Worm (Caenorhabditis elegans): ENCODE data around the gene Y79H2A.12.

Y79H2A.12 gene

ce11 chrIII:11995783-11996182 is 32.9 kb downstream of the Y79H2A.12 start:
- TF ChIP-seq lin-35 (GFP tag; optimal IDR thresholded peaks at IDR 0.05) = no peak
- TF ChIP-seq nhr-84 (tag; optimal IDR thresholded peaks at IDR 0.05) = no peak
- no peak for TF ChIP-seq rnt-1 (tag; optimal IDR thresholded peaks at IDR 0.05)
- TF ChIP-seq nhr-12 (tag; optimal IDR thresholded peaks at IDR 0.05) = no peak
- TF ChIP-seq ama-1 (optimal IDR thresholded peaks at IDR 0.05) = no peak
- no peak for TF ChIP-seq nhr-11 (tag; optimal IDR thresholded peaks at IDR 0.05)
- TF ChIP-seq lir-3 (tag; optimal IDR thresholded peaks at IDR 0.05; ENCODE audit: poor library complexity) = no peak
- no peak for TF ChIP-seq sptf-1 (tag; optimal IDR thresholded peaks at IDR 0.05)
- TF ChIP-seq tlp-1 (tag; optimal IDR thresholded peaks at IDR 0.05) = no peak
- TF ChIP-seq elt-3 (tag; optimal IDR thresholded peaks at IDR 0.05) = no peak
- no peak for TF ChIP-seq pqm-1 (tag; optimal IDR thresholded peaks at IDR 0.05)
- no peak for TF ChIP-seq dpl-1 (GFP tag; optimal IDR thresholded peaks at IDR 0.05)
- no peak for TF ChIP-seq sox-4 (tag; optimal IDR thresholded peaks at IDR 0.05)
- no peak for TF ChIP-seq alr-1 (tag; optimal IDR thresholded peaks at IDR 0.05; ENCODE audit: borderline replicate concordance)
- no peak for TF ChIP-seq mdl-1 (tag; optimal IDR thresholded peaks at IDR 0.05)
- no peak for TF ChIP-seq xbp-1 (tag; optimal IDR thresholded peaks at IDR 0.05)
- no peak for TF ChIP-seq irx-1 (tag; optimal IDR thresholded peaks at IDR 0.05)
- TF ChIP-seq jun-1 (tag; optimal IDR thresholded peaks at IDR 0.05) = no peak

ce11 chrIII:11991654-11992292 is 36.9 kb downstream of the Y79H2A.12 start:
- TF ChIP-seq F16B12.6 (tag; optimal IDR thresholded peaks at IDR 0.05) = no peak
- TF ChIP-seq ets-5 (GFP tag; IDR thresholded peaks at IDR 0.05) = no peak
- no peak for TF ChIP-seq rnt-1 (tag; optimal IDR thresholded peaks at IDR 0.05)
- TF ChIP-seq ztf-4 (tag; optimal IDR thresholded peaks at IDR 0.05) = no peak
- no peak for TF ChIP-seq blmp-1 (tag; optimal IDR thresholded peaks at IDR 0.05)
- TF ChIP-seq irx-1 (tag; optimal IDR thresholded peaks at IDR 0.05) = no peak
- TF ChIP-seq ceh-88 (GFP tag; IDR thresholded peaks at IDR 0.05) = no peak
- no peak for TF ChIP-seq swsn-7 (tag; optimal IDR thresholded peaks at IDR 0.05)
- TF ChIP-seq unc-130 (tag; optimal IDR thresholded peaks at IDR 0.05) = no peak
- no peak for TF ChIP-seq nhr-237 (tag; optimal IDR thresholded peaks at IDR 0.05)
- TF ChIP-seq nhr-12 (tag; optimal IDR thresholded peaks at IDR 0.05) = no peak
- no peak for TF ChIP-seq ceh-90 (tag; optimal IDR thresholded peaks at IDR 0.05)
- TF ChIP-seq zag-1 (tag; optimal IDR thresholded peaks at IDR 0.05) = no peak
- no peak for TF ChIP-seq elt-2 (tag; optimal IDR thresholded peaks at IDR 0.05)
- no peak for TF ChIP-seq sptf-1 (tag; optimal IDR thresholded peaks at IDR 0.05)
- TF ChIP-seq snpc-4 (tag; optimal IDR thresholded peaks at IDR 0.05) = no peak
- TF ChIP-seq hlh-17 (GFP tag; optimal IDR thresholded peaks at IDR 0.05; ENCODE audit: borderline replicate concordance) = no peak
- no peak for TF ChIP-seq Y116A8C.19 (tag; optimal IDR thresholded peaks at IDR 0.05; ENCODE audit: borderline replicate concordance)
- TF ChIP-seq efl-3 (GFP tag; optimal IDR thresholded peaks at IDR 0.05) = no peak
- no peak for TF ChIP-seq pag-3 (tag; optimal IDR thresholded peaks at IDR 0.05; ENCODE audit: borderline replicate concordance, insufficient read depth)

ce11 chrIII:11989823-11990222 is 38.8 kb downstream of the Y79H2A.12 start, which contains the start of gene wah-1:
Gene wah-1 (plus strand): TSS chrIII:11990167.
- TF ChIP-seq mdl-1 (tag; optimal IDR thresholded peaks at IDR 0.05) = peak in 1 of 2 experiments; percentile 84
- TF ChIP-seq mep-1 (tag; optimal IDR thresholded peaks at IDR 0.05) = peak; percentile 51
- no peak for TF ChIP-seq skn-1 (tag; optimal IDR thresholded peaks at IDR 0.05)
- peak; percentile 58 for TF ChIP-seq snu-23 (GFP tag; optimal IDR thresholded peaks at IDR 0.05)
- TF ChIP-seq elt-3 (tag; optimal IDR thresholded peaks at IDR 0.05) = peak in 1 of 6 experiments; percentile 77
- TF ChIP-seq efl-1 (optimal IDR thresholded peaks at IDR 0.05) = peak; percentile 28 to 32
- peak in 1 of 2 experiments; percentile 25 for TF ChIP-seq efl-1 (GFP tag; optimal IDR thresholded peaks at IDR 0.05 in 1 of 2)
- no peak for TF ChIP-seq zip-4 (GFP tag; optimal IDR thresholded peaks at IDR 0.05)
- no peak for TF ChIP-seq hlh-4 (tag; optimal IDR thresholded peaks at IDR 0.05)
- TF ChIP-seq nhr-28 (tag; optimal IDR thresholded peaks at IDR 0.05) = no peak
- no peak for TF ChIP-seq fkh-8 (tag; optimal IDR thresholded peaks at IDR 0.05)
- no peak for TF ChIP-seq Y116A8C.19 (tag; optimal IDR thresholded peaks at IDR 0.05; ENCODE audit: borderline replicate concordance)
- TF ChIP-seq unc-30 (tag; optimal IDR thresholded peaks at IDR 0.05) = no peak
- TF ChIP-seq nhr-76 (tag; optimal IDR thresholded peaks at IDR 0.05) = no peak
- TF ChIP-seq elt-2 (tag; optimal IDR thresholded peaks at IDR 0.05) = no peak
- no peak for TF ChIP-seq ceh-90 (tag; optimal IDR thresholded peaks at IDR 0.05)
- TF ChIP-seq nhr-20 (tag; optimal IDR thresholded peaks at IDR 0.05) = peak; percentile 54
- TF ChIP-seq unc-62 (GFP tag; optimal IDR thresholded peaks at IDR 0.05) = no peak
- TF ChIP-seq alr-1 (tag; optimal IDR thresholded peaks at IDR 0.05; ENCODE audit: borderline replicate concordance) = no peak
- TF ChIP-seq snpc-4 (tag; optimal IDR thresholded peaks at IDR 0.05) = no peak
- TF ChIP-seq C16A3.4 (tag; optimal IDR thresholded peaks at IDR 0.05) = peak; percentile 25
- peak; percentile 21 to 49 for TF ChIP-seq lsy-2 (tag; optimal IDR thresholded peaks at IDR 0.05)
- peak; percentile 72 for TF ChIP-seq nhr-85 (tag)
- no peak for TF ChIP-seq egl-13 (tag; optimal IDR thresholded peaks at IDR 0.05)
